Fruit fly (Drosophila melanogaster) whole organism, embryonic: ENCODE results near the gene CG14024.

ENCODE experiments used
- Antp ChIP-seq: fragments of 200-800 bp; sonication (Bioruptor generic); optimal IDR thresholded peaks from 3 replicates; lab custom pipeline; 2016; ENCODE audit warnings: missing biosample characterization, missing genetic modification characterization
- Blimp-1 ChIP-seq: fragments of 200-800 bp; sonication (Bioruptor generic); optimal IDR thresholded peaks from 3 replicates; lab custom pipeline; 2018; ENCODE audit warnings: missing biosample characterization, missing genetic modification characterization, mild to moderate bottlenecking, moderate library complexity, missing genetic modification reagents
- CG10959 ChIP-seq: fragments of 200-800 bp; sonication (Bioruptor generic); IDR thresholded peaks from 2 replicates; pipeline ENCODE4 v1.3.6; 2022; ENCODE audit warnings: missing biosample characterization, missing genetic modification characterization
- CG12104 ChIP-seq: fragments of 200-800 bp; sonication (Bioruptor generic); optimal IDR thresholded peaks from 3 replicates; lab custom pipeline; 2016; ENCODE audit warnings: missing biosample characterization, missing genetic modification characterization
- CG12155 ChIP-seq: fragments of 200-800 bp; sonication (Bioruptor generic); optimal IDR thresholded peaks from 3 replicates; lab custom pipeline; 2016; ENCODE audit warnings: missing biosample characterization, missing genetic modification characterization
- CG14667 ChIP-seq: fragments of 200-800 bp; sonication (Bioruptor generic); IDR thresholded peaks from 2 replicates; pipeline ENCODE4 v1.3.6; 2022; ENCODE audit warnings: missing biosample characterization, missing genetic modification characterization
- CG15514 ChIP-seq: fragments of 200-800 bp; sonication (Bioruptor generic); optimal IDR thresholded peaks from 3 replicates; lab custom pipeline; 2017; ENCODE audit warnings: missing biosample characterization, missing genetic modification characterization, mild to moderate bottlenecking, moderate library complexity, missing genetic modification reagents
- CG1603 ChIP-seq: fragments of 200-800 bp; sonication (Bioruptor generic); optimal IDR thresholded peaks from 2 replicates; lab custom pipeline; 2019; ENCODE audit warnings: missing biosample characterization, mild to moderate bottlenecking, missing genetic modification characterization, moderate library complexity
- CG17328 ChIP-seq: fragments of 200-800 bp; sonication (Bioruptor generic); IDR thresholded peaks from 2 replicates; pipeline ENCODE4 v1.3.6; 2022; ENCODE audit warnings: missing biosample characterization, missing genetic modification characterization
- CG17912 ChIP-seq: fragments of 200-800 bp; sonication (Bioruptor generic); optimal IDR thresholded peaks from 2 replicates; lab custom pipeline; 2018; ENCODE audit warnings: missing biosample characterization, mild to moderate bottlenecking, missing genetic modification characterization
- CG18262 ChIP-seq: fragments of 200-800 bp; optimal IDR thresholded peaks from 3 replicates; lab custom pipeline; 2019; ENCODE audit warnings: missing biosample characterization, mild to moderate bottlenecking, missing genetic modification characterization, moderate library complexity
- CG2202 ChIP-seq: fragments of 200-800 bp; sonication (Bioruptor generic); optimal IDR thresholded peaks from 2 replicates; lab custom pipeline; 2018; ENCODE audit warnings: missing biosample characterization, mild to moderate bottlenecking, missing genetic modification characterization
- CG3163 ChIP-seq: fragments of 200-800 bp; sonication (Bioruptor generic); optimal IDR thresholded peaks from 3 replicates; lab custom pipeline; 2016; ENCODE audit warnings: missing biosample characterization, missing genetic modification characterization
- CG4707 ChIP-seq: fragments of 200-800 bp; sonication (Bioruptor generic); optimal IDR thresholded peaks from 2 replicates; lab custom pipeline; 2018; ENCODE audit warnings: missing biosample characterization, mild to moderate bottlenecking, missing genetic modification characterization, moderate library complexity
- CG5953 ChIP-seq: fragments of 200-800 bp; sonication (Bioruptor generic); IDR thresholded peaks from 2 replicates; pipeline ENCODE4 v1.3.6; 2022; ENCODE audit warnings: missing biosample characterization, missing genetic modification characterization
- CG6254 ChIP-seq: fragments of 200-800 bp; sonication (Bioruptor generic); optimal IDR thresholded peaks from 3 replicates; lab custom pipeline; 2017; ENCODE audit warnings: mild to moderate bottlenecking, missing biosample characterization, missing genetic modification reagents, missing genetic modification characterization
- CG7963 ChIP-seq: fragments of 200-800 bp; sonication (Bioruptor generic); IDR thresholded peaks from 3 replicates; pipeline ENCODE4 v1.3.6; 2022; ENCODE audit warnings: missing biosample characterization, missing genetic modification characterization; ENCODE audit not compliant: partially characterized antibody
- CG8281 ChIP-seq: fragments of 200-800 bp; sonication (Bioruptor generic); optimal IDR thresholded peaks from 2 replicates; lab custom pipeline; 2018; ENCODE audit warnings: missing biosample characterization, mild to moderate bottlenecking, missing genetic modification characterization, moderate library complexity
- CG8944 ChIP-seq: fragments of 200-800 bp; sonication (Bioruptor generic); optimal IDR thresholded peaks from 3 replicates; lab custom pipeline; 2016; ENCODE audit warnings: missing biosample characterization, missing genetic modification characterization
- CG9876 ChIP-seq: fragments of 200-800 bp; sonication (Bioruptor generic); optimal IDR thresholded peaks from 2 replicates; lab custom pipeline; 2016; ENCODE audit warnings: missing biosample characterization, missing genetic modification characterization
- CG9932 ChIP-seq: fragments of 200-800 bp; sonication (Bioruptor generic); IDR thresholded peaks from 2 replicates; pipeline ENCODE4 v1.3.6; 2022; ENCODE audit warnings: missing biosample characterization, missing genetic modification characterization
- Camta ChIP-seq: fragments of 200-800 bp; sonication (Bioruptor generic); optimal IDR thresholded peaks from 2 replicates; lab custom pipeline; 2016; ENCODE audit warnings: missing biosample characterization, missing genetic modification characterization
- HmgD ChIP-seq: fragments of 200-800 bp; sonication (Bioruptor generic); optimal IDR thresholded peaks from 3 replicates; lab custom pipeline; 2016; ENCODE audit warnings: missing biosample characterization, missing genetic modification characterization
- Kr ChIP-seq: fragments of 200-800 bp; sonication (Bioruptor generic); optimal IDR thresholded peaks from 2 replicates; lab custom pipeline; 2017; ENCODE audit warnings: missing biosample characterization, mild to moderate bottlenecking, missing genetic modification characterization
- MESR4 ChIP-seq: fragments of 200-800 bp; sonication (Bioruptor generic); optimal IDR thresholded peaks from 2 replicates; lab custom pipeline; 2018; ENCODE audit warnings: missing biosample characterization, mild to moderate bottlenecking, missing genetic modification characterization, moderate library complexity
- Nf-YA ChIP-seq: fragments of 200-800 bp; sonication (Bioruptor generic); IDR thresholded peaks from 2 replicates; pipeline ENCODE4 v1.3.6; 2022; ENCODE audit warnings: missing biosample characterization, missing genetic modification characterization
- PHDP ChIP-seq: fragments of 200-800 bp; sonication (Bioruptor generic); optimal IDR thresholded peaks from 3 replicates; lab custom pipeline; 2018; ENCODE audit warnings: missing biosample characterization, mild to moderate bottlenecking, missing genetic modification characterization, moderate library complexity
- TFAM ChIP-seq: fragments of 200-800 bp; sonication (Bioruptor generic); optimal IDR thresholded peaks from 2 replicates; lab custom pipeline; 2017; ENCODE audit warnings: missing biosample characterization, missing genetic modification characterization, inconsistent platforms
- ap ChIP-seq: fragments of 200-800 bp; sonication (Bioruptor generic); IDR thresholded peaks from 2 replicates; pipeline ENCODE4 v1.3.6; 2022; ENCODE audit warnings: missing biosample characterization, missing genetic modification characterization
- az2 ChIP-seq: fragments of 200-800 bp; sonication (Bioruptor generic); optimal IDR thresholded peaks from 3 replicates; lab custom pipeline; 2016; ENCODE audit warnings: missing biosample characterization, missing genetic modification characterization
- bcd ChIP-seq: fragments of 200-800 bp; sonication (Bioruptor generic); optimal IDR thresholded peaks from 2 replicates; lab custom pipeline; 2017; ENCODE audit warnings: missing biosample characterization, mild to moderate bottlenecking, missing genetic modification characterization
- bigmax ChIP-seq: fragments of 200-800 bp; sonication (Bioruptor generic); optimal IDR thresholded peaks from 2 replicates; lab custom pipeline; 2018; ENCODE audit warnings: missing biosample characterization, mild to moderate bottlenecking, missing genetic modification characterization
- br ChIP-seq: fragments of >200 bp; optimal IDR thresholded peaks from 2 replicates; lab custom pipeline; 2017
- cad ChIP-seq: fragments of >200 bp; optimal IDR thresholded peaks from 2 replicates; lab custom pipeline; 2017; ENCODE audit warnings: missing biosample characterization, missing genetic modification characterization
- cato ChIP-seq: fragments of 200-800 bp; sonication (Bioruptor generic); optimal IDR thresholded peaks from 2 replicates; lab custom pipeline; 2016; ENCODE audit warnings: missing biosample characterization, missing genetic modification characterization, borderline replicate concordance
- chinmo ChIP-seq: fragments of 200-800 bp; sonication (Bioruptor generic); IDR thresholded peaks from 4 replicates; pipeline ENCODE4 v1.3.6; 2022; ENCODE audit warnings: missing biosample characterization, missing genetic modification characterization; ENCODE audit not compliant: partially characterized antibody
- crol ChIP-seq: fragments of 200-800 bp; sonication (Bioruptor generic); IDR thresholded peaks from 2 replicates; pipeline ENCODE4 v1.3.6; 2022; ENCODE audit warnings: missing biosample characterization, missing genetic modification characterization
- dimm ChIP-seq: fragments of 200-800 bp; sonication (Bioruptor generic); IDR thresholded peaks from 2 replicates; pipeline ENCODE4 v1.3.6; 2022; ENCODE audit warnings: missing biosample characterization, missing genetic modification characterization
- dm ChIP-seq: fragments of 200-800 bp; sonication (Bioruptor generic); optimal IDR thresholded peaks from 3 replicates; lab custom pipeline; 2016; ENCODE audit warnings: missing biosample characterization, missing genetic modification characterization
- dmrt11E ChIP-seq: fragments of 200-800 bp; sonication (Bioruptor generic); optimal IDR thresholded peaks from 3 replicates; lab custom pipeline; 2018; ENCODE audit warnings: missing biosample characterization, mild to moderate bottlenecking, missing genetic modification characterization, moderate library complexity
- fd96Cb ChIP-seq: fragments of 200-800 bp; sonication (Bioruptor generic); optimal IDR thresholded peaks from 2 replicates; lab custom pipeline; 2018; ENCODE audit warnings: missing biosample characterization, mild to moderate bottlenecking, missing genetic modification characterization, moderate library complexity
- gcm2 ChIP-seq: fragments of 200-800 bp; sonication (Bioruptor generic); optimal IDR thresholded peaks from 2 replicates; lab custom pipeline; 2016; ENCODE audit warnings: missing biosample characterization, missing genetic modification characterization
- lab ChIP-seq: fragments of 200-800 bp; sonication (Bioruptor generic); optimal IDR thresholded peaks from 3 replicates; lab custom pipeline; 2017; ENCODE audit warnings: missing biosample characterization, missing genetic modification characterization, mild to moderate bottlenecking, moderate library complexity, missing genetic modification reagents
- otp ChIP-seq: fragments of 200-800 bp; sonication (Bioruptor generic); IDR thresholded peaks from 3 replicates; pipeline ENCODE4, ENCODE4 v1.3.6; 2022; ENCODE audit warnings: missing biosample characterization, missing genetic modification characterization
- psq ChIP-seq: fragments of 200-800 bp; sonication (Bioruptor generic); optimal IDR thresholded peaks from 2 replicates; lab custom pipeline; 2017; ENCODE audit warnings: missing biosample characterization, missing genetic modification characterization
- sisA ChIP-seq: fragments of 200-800 bp; sonication (Bioruptor generic); IDR thresholded peaks from 2 replicates; pipeline ENCODE4 v1.3.6; 2022; ENCODE audit warnings: missing biosample characterization, missing genetic modification characterization
- tna ChIP-seq: fragments of 200-800 bp; sonication (Bioruptor generic); IDR thresholded peaks from 2 replicates; pipeline ENCODE4 v1.3.6; 2022; ENCODE audit warnings: missing biosample characterization, missing genetic modification characterization; ENCODE audit not compliant: partially characterized antibody
- ttk ChIP-seq: fragments of 200-800 bp; sonication (Bioruptor generic); IDR thresholded peaks from 2 replicates; pipeline ENCODE4 v2.1.2; 2022; ENCODE audit warnings: missing biosample characterization, missing genetic modification characterization
- z ChIP-seq: fragments of 200-800 bp; sonication (Bioruptor generic); IDR thresholded peaks from 3 replicates; pipeline ENCODE4 v1.3.6; 2022; ENCODE audit warnings: missing biosample characterization, missing genetic modification characterization
- zf30C ChIP-seq: fragments of 200-800 bp; sonication (Bioruptor generic); optimal IDR thresholded peaks from 3 replicates; lab custom pipeline; 2018; ENCODE audit warnings: missing biosample characterization, mild to moderate bottlenecking, missing genetic modification characterization

CG14024 gene

DNA sequence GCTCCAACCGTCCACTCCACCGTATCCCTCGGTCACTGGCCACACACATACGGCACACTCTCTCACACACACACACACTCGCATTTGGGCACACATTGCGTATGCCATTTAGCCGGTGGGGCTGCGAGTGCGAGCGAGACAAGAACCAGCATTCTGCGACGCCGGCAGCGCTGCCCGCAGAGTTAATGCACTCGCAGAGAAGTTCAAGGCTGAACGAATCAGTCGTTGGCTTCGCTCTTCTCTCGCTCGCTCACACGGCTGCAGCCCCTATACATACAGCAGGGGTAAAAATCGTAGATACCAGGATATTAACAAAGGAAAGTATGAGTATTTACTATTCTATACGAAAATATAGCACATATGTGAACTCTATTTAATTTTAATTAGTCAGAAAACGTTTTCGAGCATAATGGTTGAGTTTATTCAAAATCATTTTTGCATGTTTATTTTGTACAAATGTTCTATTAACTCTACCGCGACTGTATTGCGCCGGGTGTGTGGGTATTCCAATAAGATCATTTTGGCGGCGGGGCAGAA lies 21.6 kb downstream of the CG14024 start (continued):
- no peak for TF ChIP-seq MESR4 (GFP tag; lab: Kevin White, UChicago)
- TF ChIP-seq CG4707 = peak; percentile 47
- TF ChIP-seq Kr (GFP tag; lab: Kevin White, UChicago) = no peak
- peak; percentile 58; the same call in 1 of the 2 replicates for TF ChIP-seq CG10959 (GFP tag; lab: Robert Waterston, UW)
- 0 out of 3 replicates have a peak, but pooled peaks have one; percentile 43 for TF ChIP-seq otp (GFP tag; lab: Robert Waterston, UW)
- TF ChIP-seq HmgD (GFP tag; lab: Kevin White, UChicago) = no peak
- TF ChIP-seq CG9932 (GFP tag; lab: Robert Waterston, UW) = no peak
- no peak for TF ChIP-seq CG17912 (GFP tag; lab: Kevin White, UChicago)
- peak; percentile 84 for TF ChIP-seq PHDP
- peak; percentile 27 for TF ChIP-seq CG8944 (GFP tag; lab: Kevin White, UChicago)
- TF ChIP-seq Camta (GFP tag; lab: Kevin White, UChicago) = peak; percentile 79
- peak; percentile 53; the same call in 1 of the 3 replicates for TF ChIP-seq z (GFP tag; lab: Robert Waterston, UW)
- TF ChIP-seq br (lab: Kevin White, UChicago) = no peak
- no peak for TF ChIP-seq ap
- peak; percentile 76 for TF ChIP-seq CG2202 (tag; lab: Kevin White, UChicago)
- TF ChIP-seq Nf-YA (GFP tag; lab: Robert Waterston, UW) = 0 out of 2 replicates have a peak, but pooled peaks have one; percentile 21
- peak; percentile 35 for TF ChIP-seq gcm2 (GFP tag; lab: Kevin White, UChicago)
- 0 out of 2 replicates have a peak, but pooled peaks have one; percentile 40 for TF ChIP-seq ttk (GFP tag; lab: Robert Waterston, UW)
- TF ChIP-seq lab (GFP tag; lab: Kevin White, UChicago) = peak; percentile 78
- no peak for TF ChIP-seq dimm (GFP tag; lab: Robert Waterston, UW)
- TF ChIP-seq CG12155 (GFP tag; lab: Kevin White, UChicago) = peak; percentile 57
- peak; percentile 84 for TF ChIP-seq Blimp-1 (GFP tag; lab: Kevin White, UChicago)
- peak; percentile 51; the same call in 1 of the 2 replicates for TF ChIP-seq crol (GFP tag; lab: Robert Waterston, UW)
- no peak for TF ChIP-seq CG7963 (GFP tag; lab: Robert Waterston, UW)
- peak; percentile 70 for TF ChIP-seq az2 (GFP tag; lab: Kevin White, UChicago)
- peak; percentile 89 for TF ChIP-seq dmrt11E (tag; lab: Kevin White, UChicago)
- TF ChIP-seq cato (GFP tag; lab: Kevin White, UChicago) = peak; percentile 53
- no peak for TF ChIP-seq CG9876 (GFP tag; lab: Kevin White, UChicago)
- TF ChIP-seq zf30C (GFP tag; lab: Kevin White, UChicago) = no peak
- peak; percentile 91 for TF ChIP-seq CG1603 (tag; lab: Kevin White, UChicago)
- TF ChIP-seq CG18262 (tag; lab: Kevin White, UChicago) = peak; percentile 90
- TF ChIP-seq CG5953 (GFP tag; lab: Robert Waterston, UW) = no peak
- peak; percentile 72 for TF ChIP-seq CG17328 (GFP tag; lab: Robert Waterston, UW)
- TF ChIP-seq chinmo (GFP tag; lab: Robert Waterston, UW) = peak; percentile 66; the same call in 1 of the 4 replicates
- TF ChIP-seq CG8281 = peak; percentile 36
- peak; percentile 62 for TF ChIP-seq bcd
- TF ChIP-seq tna (GFP tag; lab: Robert Waterston, UW) = no peak
- TF ChIP-seq CG6254 (GFP tag; lab: Kevin White, UChicago) = peak; percentile 82
- peak; percentile 28 for TF ChIP-seq CG15514 (GFP tag; lab: Kevin White, UChicago)
- peak; percentile 39; the same call in 1 of the 2 replicates for TF ChIP-seq CG14667 (GFP tag; lab: Robert Waterston, UW)
- peak; percentile 59 for TF ChIP-seq CG12104 (GFP tag; lab: Kevin White, UChicago)
- TF ChIP-seq cad = no peak
- peak; percentile 41 for TF ChIP-seq dm (GFP tag; lab: Kevin White, UChicago)
- TF ChIP-seq sisA (GFP tag; lab: Robert Waterston, UW) = peak; percentile 66
- TF ChIP-seq bigmax (GFP tag; lab: Kevin White, UChicago) = no peak
- no peak for TF ChIP-seq psq
- peak; percentile 85 for TF ChIP-seq fd96Cb
- no peak for TF ChIP-seq TFAM (GFP tag; lab: Kevin White, UChicago)
- TF ChIP-seq Antp (GFP tag; lab: Kevin White, UChicago) = peak; percentile 30
- TF ChIP-seq CG3163 (GFP tag; lab: Kevin White, UChicago) = peak; percentile 26
